Fruit fly (Drosophila melanogaster) whole organism, embryonic: ENCODE data around the gene Cpr62Bc.
A peak's percentile ranks its signal among the peaks of the same experiment; 100 is the strongest.

ENCODE experiments used
- Atf6 ChIP-seq: fragments of 200-800 bp; sonication (Bioruptor generic); IDR thresholded peaks from 2 replicates; pipeline ENCODE4 v1.3.6; 2022; ENCODE audit warnings: missing biosample characterization, missing genetic modification characterization
- BEAF-32 ChIP-seq: fragments of 200-800 bp; sonication (Bioruptor generic); optimal IDR thresholded peaks from 3 replicates; lab custom pipeline; 2017; ENCODE audit warnings: missing biosample characterization, missing genetic modification characterization, mild to moderate bottlenecking, moderate library complexity, missing genetic modification reagents
- BtbVII ChIP-seq: fragments of 200-800 bp; sonication (Bioruptor generic); optimal IDR thresholded peaks from 3 replicates; lab custom pipeline; 2017; ENCODE audit warnings: missing biosample characterization, mild to moderate bottlenecking, missing genetic modification characterization
- CG1024 ChIP-seq: fragments of 200-800 bp; sonication (Bioruptor generic); IDR thresholded peaks from 2 replicates; pipeline ENCODE4 v1.3.6; 2022; ENCODE audit warnings: missing biosample characterization, missing genetic modification characterization
- CG10366 ChIP-seq: fragments of 200-800 bp; sonication (Bioruptor generic); IDR thresholded peaks from 2 replicates; pipeline ENCODE4 v1.3.6; 2022; ENCODE audit warnings: missing biosample characterization, missing genetic modification characterization
- CG11723 ChIP-seq: fragments of 200-800 bp; sonication (Bioruptor generic); optimal IDR thresholded peaks from 2 replicates; lab custom pipeline; 2017; ENCODE audit warnings: missing biosample characterization, mild to moderate bottlenecking, missing genetic modification characterization
- CG12236 ChIP-seq: fragments of 200-800 bp; sonication (Bioruptor generic); optimal IDR thresholded peaks from 2 replicates; lab custom pipeline; 2016; ENCODE audit warnings: missing biosample characterization, missing genetic modification characterization
- CG13775 ChIP-seq: fragments of 200-800 bp; sonication (Bioruptor generic); optimal IDR thresholded peaks from 3 replicates; lab custom pipeline; 2017; ENCODE audit warnings: missing biosample characterization, mild to moderate bottlenecking, missing genetic modification characterization
- CG14860 ChIP-seq: fragments of 200-800 bp; sonication (Bioruptor generic); IDR thresholded peaks from 3 replicates; pipeline ENCODE4 v1.3.6; 2022; ENCODE audit warnings: missing biosample characterization, missing genetic modification characterization; ENCODE audit not compliant: partially characterized antibody
- CG1529 ChIP-seq: fragments of 200-800 bp; sonication (Bioruptor generic); optimal IDR thresholded peaks from 3 replicates; lab custom pipeline; 2018; ENCODE audit warnings: missing biosample characterization, missing genetic modification characterization
- CG16813 ChIP-seq: fragments of 200-800 bp; sonication (Bioruptor generic); IDR thresholded peaks from 3 replicates; pipeline ENCODE4 v1.3.6; 2022; ENCODE audit warnings: missing biosample characterization, missing genetic modification characterization; ENCODE audit not compliant: partially characterized antibody
- CG2129 ChIP-seq: fragments of 200-800 bp; sonication (Bioruptor generic); IDR thresholded peaks from 2 replicates; pipeline ENCODE4 v1.3.6; 2022; ENCODE audit warnings: missing biosample characterization, missing genetic modification characterization; ENCODE audit not compliant: partially characterized antibody
- CG3281 ChIP-seq: fragments of 200-800 bp; sonication (Bioruptor generic); optimal IDR thresholded peaks from 3 replicates; lab custom pipeline; 2017; ENCODE audit warnings: missing biosample characterization, mild to moderate bottlenecking, missing genetic modification characterization
- CG3407 ChIP-seq: fragments of 200-800 bp; sonication (Bioruptor generic); optimal IDR thresholded peaks from 2 replicates; lab custom pipeline; 2018; ENCODE audit warnings: missing biosample characterization, mild to moderate bottlenecking, missing genetic modification characterization
- CG7357 ChIP-seq: fragments of 200-800 bp; sonication (Bioruptor generic); IDR thresholded peaks from 3 replicates; pipeline ENCODE4 v1.3.6; 2022; ENCODE audit warnings: missing biosample characterization, missing genetic modification characterization
- CTCF ChIP-seq: fragments of 200-800 bp; sonication (Bioruptor generic); optimal IDR thresholded peaks from 2 replicates; lab custom pipeline; 2017; ENCODE audit warnings: missing biosample characterization, mild to moderate bottlenecking, missing genetic modification characterization, moderate library complexity
- Dbx ChIP-seq: fragments of 200-800 bp; sonication (Bioruptor generic); IDR thresholded peaks from 3 replicates; pipeline ENCODE4 v1.3.6; 2022; ENCODE audit warnings: missing biosample characterization, missing genetic modification characterization
- Dek ChIP-seq: fragments of 200-800 bp; sonication (Bioruptor generic); optimal IDR thresholded peaks from 3 replicates; lab custom pipeline; 2019; ENCODE audit warnings: missing biosample characterization, mild to moderate bottlenecking, missing genetic modification characterization, moderate library complexity
- HLHmδ ChIP-seq: fragments of 200-800 bp; sonication (Bioruptor generic); optimal IDR thresholded peaks from 2 replicates; lab custom pipeline; 2018; ENCODE audit warnings: missing biosample characterization, mild to moderate bottlenecking, missing genetic modification characterization, moderate library complexity
- Mes4 ChIP-seq: fragments of 200-800 bp; sonication (Bioruptor generic); optimal IDR thresholded peaks from 2 replicates; lab custom pipeline; 2016; ENCODE audit warnings: missing biosample characterization, missing genetic modification characterization
- NfI ChIP-seq: fragments of 200-800 bp; sonication (Bioruptor generic); optimal IDR thresholded peaks from 3 replicates; lab custom pipeline; 2018; ENCODE audit warnings: missing biosample characterization, mild to moderate bottlenecking, missing genetic modification characterization, moderate library complexity
- Sox100B ChIP-seq: fragments of 200-800 bp; sonication (Bioruptor generic); optimal IDR thresholded peaks from 3 replicates; lab custom pipeline; 2018; ENCODE audit warnings: missing biosample characterization, mild to moderate bottlenecking, missing genetic modification characterization
- Xbp1 ChIP-seq: fragments of 200-800 bp; sonication (Bioruptor generic); optimal IDR thresholded peaks from 3 replicates; lab custom pipeline; 2016; ENCODE audit warnings: missing biosample characterization, mild to moderate bottlenecking, missing genetic modification characterization
- Xrp1 ChIP-seq: fragments of 200-800 bp; sonication (Bioruptor generic); IDR thresholded peaks from 2 replicates; pipeline ENCODE4 v1.3.6; 2022; ENCODE audit warnings: missing biosample characterization, missing genetic modification characterization
- YL-1 ChIP-seq: fragments of 200-800 bp; sonication (Bioruptor generic); optimal IDR thresholded peaks from 3 replicates; lab custom pipeline; 2017; ENCODE audit warnings: missing biosample characterization, mild to moderate bottlenecking, missing genetic modification characterization
- ac ChIP-seq: fragments of 200-800 bp; sonication (Bioruptor generic); optimal IDR thresholded peaks from 3 replicates; lab custom pipeline; 2017; ENCODE audit warnings: missing biosample characterization, mild to moderate bottlenecking, missing genetic modification characterization
- ato ChIP-seq: fragments of 200-800 bp; sonication (Bioruptor generic); IDR thresholded peaks from 2 replicates; pipeline ENCODE4 v1.3.6; 2022; ENCODE audit warnings: missing biosample characterization, missing genetic modification characterization; ENCODE audit not compliant: partially characterized antibody
- bcd ChIP-seq: fragments of 200-800 bp; sonication (Bioruptor generic); optimal IDR thresholded peaks from 2 replicates; lab custom pipeline; 2017; ENCODE audit warnings: missing biosample characterization, mild to moderate bottlenecking, missing genetic modification characterization
- btn ChIP-seq: fragments of 200-800 bp; sonication (Bioruptor generic); optimal IDR thresholded peaks from 2 replicates; lab custom pipeline; 2016; ENCODE audit warnings: missing biosample characterization, missing genetic modification characterization
- fd102C ChIP-seq: fragments of 200-800 bp; sonication (Bioruptor generic); optimal IDR thresholded peaks from 2 replicates; lab custom pipeline; 2018; ENCODE audit warnings: missing biosample characterization, mild to moderate bottlenecking, missing genetic modification characterization, moderate library complexity
- gcm ChIP-seq: fragments of 200-800 bp; sonication (Bioruptor generic); optimal IDR thresholded peaks from 2 replicates; lab custom pipeline; 2019; ENCODE audit warnings: missing biosample characterization, mild to moderate bottlenecking, missing genetic modification characterization, moderate library complexity
- gcm2 ChIP-seq: fragments of 200-800 bp; sonication (Bioruptor generic); optimal IDR thresholded peaks from 2 replicates; lab custom pipeline; 2016; ENCODE audit warnings: missing biosample characterization, missing genetic modification characterization
- gem ChIP-seq: fragments of 200-800 bp; sonication (Bioruptor generic); optimal IDR thresholded peaks from 2 replicates; lab custom pipeline; 2019; ENCODE audit warnings: missing biosample characterization, mild to moderate bottlenecking, missing genetic modification characterization, moderate library complexity
- hkb ChIP-seq, 2 experiments: fragments of 200-800 bp in 1 of 2; fragments of >200 bp in 1 of 2; sonication (Bioruptor generic) in 1 of 2; IDR thresholded peaks in 1 of 2; optimal IDR thresholded peaks in 1 of 2; 2 replicates each; pipeline versions ENCODE4 v1.3.6 to Lab custom; 2017 to 2022; ENCODE audit warnings: missing biosample characterization in 1 of 2, missing genetic modification characterization in 1 of 2
- kah ChIP-seq: fragments of 200-800 bp; sonication (Bioruptor generic); optimal IDR thresholded peaks from 2 replicates; lab custom pipeline; 2018; ENCODE audit warnings: missing biosample characterization, mild to moderate bottlenecking, missing genetic modification characterization
- kay ChIP-seq: fragments of 200-800 bp; sonication (Bioruptor generic); optimal IDR thresholded peaks from 2 replicates; lab custom pipeline; 2016; ENCODE audit warnings: missing biosample characterization, missing genetic modification characterization
- klu ChIP-seq: fragments of 200-800 bp; sonication (Bioruptor generic); IDR thresholded peaks from 2 replicates; pipeline ENCODE4 v1.3.6; 2022; ENCODE audit warnings: missing biosample characterization, missing genetic modification characterization
- knrl ChIP-seq: fragments of 200-800 bp; sonication (Bioruptor generic); IDR thresholded peaks from 3 replicates; pipeline ENCODE4 v1.3.6; 2022; ENCODE audit warnings: missing biosample characterization, missing genetic modification characterization; ENCODE audit not compliant: partially characterized antibody
- lbe ChIP-seq: fragments of 200-800 bp; sonication (Bioruptor generic); optimal IDR thresholded peaks from 2 replicates; lab custom pipeline; 2016; ENCODE audit warnings: missing biosample characterization, mild to moderate bottlenecking, missing genetic modification characterization
- pb ChIP-seq: fragments of 200-800 bp; sonication (Bioruptor generic); optimal IDR thresholded peaks from 3 replicates; lab custom pipeline; 2016; ENCODE audit warnings: missing biosample characterization, missing genetic modification characterization
- peb ChIP-seq: fragments of 200-800 bp; sonication (Bioruptor generic); IDR thresholded peaks from 2 replicates; pipeline ENCODE4 v1.3.6; 2022; ENCODE audit warnings: missing biosample characterization, missing genetic modification characterization
- prd ChIP-seq, 3 experiments: fragments of >200 bp in 2 of 3; fragments of 200-800 bp in 1 of 3; sonication (Bioruptor generic) in 1 of 3; optimal IDR thresholded peaks in 2 of 3; IDR thresholded peaks in 1 of 3; 2 replicates in 2 of 3; 3 replicates in 1 of 3; pipeline versions ENCODE4 v1.3.6 to Lab custom; 2017 to 2022; ENCODE audit warnings: missing biosample characterization in 1 of 3, missing genetic modification characterization in 1 of 3
- run ChIP-seq: fragments of 200-800 bp; sonication (Bioruptor generic); optimal IDR thresholded peaks from 3 replicates; lab custom pipeline; 2018; ENCODE audit warnings: missing biosample characterization, mild to moderate bottlenecking, missing genetic modification characterization
- slp2 ChIP-seq: fragments of 200-800 bp; sonication (Bioruptor generic); optimal IDR thresholded peaks from 2 replicates; lab custom pipeline; 2016; ENCODE audit warnings: missing biosample characterization, missing genetic modification characterization
- sug ChIP-seq: fragments of 200-800 bp; optimal IDR thresholded peaks from 2 replicates; lab custom pipeline; 2019; ENCODE audit warnings: missing biosample characterization, mild to moderate bottlenecking, missing genetic modification characterization, moderate library complexity
- trh ChIP-seq: fragments of 200-800 bp; sonication (Bioruptor generic); optimal IDR thresholded peaks from 2 replicates; lab custom pipeline; 2016; ENCODE audit warnings: missing biosample characterization, missing genetic modification characterization
- tup ChIP-seq: fragments of 200-800 bp; sonication (Bioruptor generic); optimal IDR thresholded peaks from 2 replicates; lab custom pipeline; 2016; ENCODE audit warnings: missing biosample characterization, mild to moderate bottlenecking, missing genetic modification characterization, moderate library complexity
- wek ChIP-seq: fragments of 200-800 bp; sonication (Bioruptor generic); optimal IDR thresholded peaks from 3 replicates; lab custom pipeline; 2018; ENCODE audit warnings: missing biosample characterization, mild to moderate bottlenecking, missing genetic modification characterization, moderate library complexity

Gene Cpr62Bc

DNA sequence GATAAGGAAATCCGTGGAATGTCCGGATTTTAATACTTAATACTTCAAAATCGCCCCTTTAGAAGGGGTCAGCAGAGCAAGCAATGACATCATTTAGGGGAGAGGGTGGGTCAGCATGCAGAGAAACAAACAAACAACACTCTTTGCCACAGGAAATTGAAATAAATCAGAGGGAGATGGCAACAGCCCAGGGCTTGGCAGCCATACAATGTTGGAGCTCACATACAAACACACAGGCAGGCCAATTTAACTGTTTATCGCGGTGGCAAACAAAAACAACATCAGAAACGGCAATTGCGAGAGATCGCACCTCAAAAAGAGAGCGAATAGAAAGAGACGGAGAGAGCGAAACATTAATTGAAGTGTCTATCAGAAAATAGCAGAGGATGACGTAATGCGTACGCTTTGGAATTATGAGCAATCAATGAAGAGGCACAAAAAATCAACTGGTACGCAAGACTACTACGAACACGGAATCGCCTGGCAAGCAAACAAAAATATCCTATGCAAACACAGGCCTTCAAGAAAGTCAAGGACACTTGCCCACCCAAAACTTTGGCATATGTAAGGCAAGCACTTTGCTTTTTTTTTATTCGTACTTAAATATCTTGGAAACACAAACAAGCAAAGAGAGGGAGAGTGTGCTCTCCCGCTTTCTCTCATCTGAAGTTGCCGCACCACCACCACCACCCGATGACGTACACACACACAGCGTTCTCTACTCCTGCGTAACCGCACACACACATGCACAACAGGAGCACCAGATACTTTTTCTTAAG is 47.5 kb downstream of the Cpr62Bc start (continued):
- TF ChIP-seq CG7357 (GFP tag; lab: Robert Waterston, UW) (no peak), hkb (optimal IDR thresholded peaks at IDR 0.05; lab: Kevin White, UChicago) (no peak), hkb (GFP tag; IDR thresholded peaks at IDR 0.05; lab: Robert Waterston, UW) (peak; percentile 34; the same call in 1 of the 2 replicates), CG14860 (no peak), BEAF-32 (GFP tag; lab: Kevin White, UChicago) (no peak), klu (GFP tag; lab: Robert Waterston, UW) (no peak), Xrp1 (GFP tag; lab: Robert Waterston, UW) (peak; percentile 31; the same call in 1 of the 2 replicates), slp2 (GFP tag; lab: Kevin White, UChicago) (no peak), CG13775 (GFP tag; lab: Kevin White, UChicago) (no peak), kay (GFP tag; lab: Kevin White, UChicago) (no peak), CG1529 (GFP tag; lab: Kevin White, UChicago) (no peak), Dek (no peak), HLHmδ (GFP tag; lab: Kevin White, UChicago) (peak; percentile 26), peb (GFP tag; lab: Robert Waterston, UW) (no peak), CG16813 (GFP tag; lab: Robert Waterston, UW) (no peak), ac (GFP tag; lab: Kevin White, UChicago) (no peak), tup (GFP tag; lab: Kevin White, UChicago) (no peak), Atf6 (peak; percentile 41; the same call in 1 of the 2 replicates), NfI (GFP tag; lab: Kevin White, UChicago) (peak; percentile 45), bcd (GFP tag; lab: Kevin White, UChicago) (no peak), Mes4 (no peak), CG12236 (GFP tag; lab: Kevin White, UChicago) (no peak), knrl (peak; percentile 36; the same call in 1 of the 3 replicates), trh (GFP tag; lab: Kevin White, UChicago) (no peak), kah (GFP tag; lab: Kevin White, UChicago) (peak; percentile 9), Dbx (GFP tag; lab: Robert Waterston, UW) (peak; percentile 61; the same call in 1 of the 3 replicates), CG1024 (peak; percentile 52; the same call in 1 of the 2 replicates), gcm (GFP tag; lab: Kevin White, UChicago) (no peak), wek (GFP tag; lab: Kevin White, UChicago) (peak; percentile 67), Sox100B (GFP tag; lab: Kevin White, UChicago) (no peak), YL-1 (GFP tag; lab: Kevin White, UChicago) (peak; percentile 16), sug (tag; lab: Kevin White, UChicago) (peak; percentile 86), CG10366 (GFP tag; lab: Robert Waterston, UW) (no peak), run (tag; lab: Kevin White, UChicago) (no peak), Xbp1 (GFP tag; lab: Kevin White, UChicago) (no peak), gcm2 (GFP tag; lab: Kevin White, UChicago) (no peak), CG3407 (GFP tag; lab: Kevin White, UChicago) (no peak), CG2129 (no peak), ato (GFP tag; lab: Robert Waterston, UW) (no peak), CTCF (no peak), CG3281 (GFP tag; lab: Kevin White, UChicago) (peak; percentile 57), lbe (GFP tag; lab: Kevin White, UChicago) (no peak), gem (no peak), pb (GFP tag; lab: Kevin White, UChicago) (no peak), fd102C (GFP tag; lab: Kevin White, UChicago) (no peak), prd (optimal IDR thresholded peaks at IDR 0.05; lab: Kevin White, UChicago) (no peak), prd (GFP tag; IDR thresholded peaks at IDR 0.05; lab: Robert Waterston, UW) (no peak), btn (GFP tag; lab: Kevin White, UChicago) (no peak), CG11723 (GFP tag; lab: Kevin White, UChicago) (no peak), BtbVII (GFP tag; lab: Kevin White, UChicago) (peak; percentile 79)
